Worm (Caenorhabditis elegans) whole organism, L2 larva: Measurements from ENCODE around the gene Y59H11AM.4.

ENCODE experiments used
- aly-2 ChIP-seq: fragments of 150-350 bp; optimal IDR thresholded peaks from 2 replicates; lab custom pipeline; 2014; ENCODE audit warnings: missing biosample characterization, missing genetic modification characterization
- ama-1 ChIP-seq: fragments of 150-350 bp; optimal IDR thresholded peaks from 2 replicates; lab custom pipeline; 2018; ENCODE audit warnings: inconsistent platforms
- ceh-82 ChIP-seq: fragments of 150-350 bp; optimal IDR thresholded peaks from 2 replicates; lab custom pipeline; 2014; ENCODE audit warnings: missing biosample characterization, missing genetic modification characterization
- elt-1 ChIP-seq: fragments of 150-350 bp; optimal IDR thresholded peaks from 2 replicates; lab custom pipeline; 2014; ENCODE audit warnings: missing biosample characterization, missing genetic modification characterization
- fos-1 ChIP-seq: fragments of 150-350 bp; optimal IDR thresholded peaks from 2 replicates; lab custom pipeline; 2014; ENCODE audit warnings: missing biosample characterization, missing genetic modification characterization
- mdl-1 ChIP-seq, 2 experiments: fragments of 150-350 bp in 1 of 2; sonication (generic microtip) in 1 of 2; optimal IDR thresholded peaks; 2 replicates each; lab custom pipeline; 2017; ENCODE audit warnings: missing biosample characterization in 2 of 2, missing genetic modification characterization in 2 of 2
- nhr-11 ChIP-seq: fragments of 150-350 bp; optimal IDR thresholded peaks from 2 replicates; lab custom pipeline; 2014; ENCODE audit warnings: missing biosample characterization, missing genetic modification characterization
- nhr-129 ChIP-seq: fragments of 150-350 bp; optimal IDR thresholded peaks from 2 replicates; lab custom pipeline; 2014; ENCODE audit warnings: missing biosample characterization, missing genetic modification characterization
- nhr-25 ChIP-seq: fragments of 150-350 bp; sonication (generic microtip); optimal IDR thresholded peaks from 3 replicates; lab custom pipeline; 2014; ENCODE audit warnings: missing biosample characterization, missing genetic modification characterization
- nhr-6 ChIP-seq: fragments of 150-350 bp; optimal IDR thresholded peaks from 2 replicates; lab custom pipeline; 2014; ENCODE audit warnings: missing biosample characterization, missing genetic modification characterization
- snpc-4 ChIP-seq: fragments of 150-350 bp; optimal IDR thresholded peaks from 2 replicates; lab custom pipeline; 2014; ENCODE audit warnings: missing biosample characterization, missing genetic modification characterization
- zag-1 ChIP-seq: fragments of 150-350 bp; optimal IDR thresholded peaks from 2 replicates; lab custom pipeline; 2014; ENCODE audit warnings: missing biosample characterization, missing genetic modification characterization
- ztf-4 ChIP-seq: fragments of 150-350 bp; optimal IDR thresholded peaks from 2 replicates; lab custom pipeline; 2014; ENCODE audit warnings: missing biosample characterization, missing genetic modification characterization

DNA sequence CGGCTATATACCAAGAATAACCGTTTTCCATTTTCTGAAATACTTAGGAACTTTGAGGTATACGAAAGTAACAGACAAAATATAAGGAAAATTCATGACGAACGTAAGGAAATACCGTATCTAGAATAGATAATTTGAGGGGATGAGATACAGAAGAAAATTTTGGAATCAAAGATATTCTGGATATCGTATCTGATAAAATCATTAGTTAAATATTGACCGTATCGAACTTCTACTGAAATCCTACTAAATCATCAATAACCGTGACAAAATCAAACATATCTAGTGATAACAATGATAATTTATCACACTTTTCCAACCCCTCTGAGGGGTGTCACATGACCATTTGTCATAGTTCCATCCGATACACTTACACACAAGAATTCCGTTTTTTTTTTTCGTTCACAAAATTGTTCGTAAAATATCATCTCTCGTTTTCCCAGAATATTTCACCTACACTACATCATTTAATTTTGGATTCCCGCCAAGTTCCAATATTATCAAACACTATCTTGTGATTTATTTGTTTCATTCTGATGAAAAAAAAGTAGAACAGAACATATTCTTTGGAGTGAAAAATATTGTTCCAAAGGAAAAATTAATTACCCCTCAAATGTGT, 30.7 kb upstream of the Y59H11AM.4 start, which contains the start of gene Y59H11AR.4:
- TF ChIP-seq ceh-82 (tag; lab: Kevin White, UChicago) (no peak), ama-1 (lab: Kevin White, UChicago) (no peak), fos-1 (tag; lab: Kevin White, UChicago) (no peak), snpc-4 (tag; lab: Kevin White, UChicago) (no peak), nhr-25 (no peak), nhr-129 (no peak), zag-1 (tag; lab: Kevin White, UChicago) (no peak), elt-1 (tag; lab: Kevin White, UChicago) (no peak), nhr-11 (no peak), ztf-4 (tag; lab: Kevin White, UChicago) (no peak), mdl-1 (tag; optimal IDR thresholded peaks at IDR 0.05; lab: Kevin White, UChicago) (no peak), aly-2 (no peak), nhr-6 (tag; lab: Kevin White, UChicago) (no peak)
